Fruit fly (Drosophila melanogaster) Kc167 (cell line): ENCODE data around the gene Oseg1.

Experiments used
- Myc ChIP-seq: fragments of >200 bp; optimal IDR thresholded peaks from 2 replicates; lab custom pipeline; 2017; ENCODE audit warnings: missing external identifiers
- Sin3A ChIP-seq: fragments of >200 bp; optimal IDR thresholded peaks from 2 replicates; lab custom pipeline; 2018; ENCODE audit warnings: missing external identifiers
- h ChIP-seq: fragments of >200 bp; optimal IDR thresholded peaks from 3 replicates; lab custom pipeline; 2018; ENCODE audit warnings: missing external identifiers
- insv ChIP-seq: fragments of >200 bp; optimal IDR thresholded peaks from 3 replicates; lab custom pipeline; 2018; ENCODE audit warnings: missing external identifiers
- psq ChIP-seq: fragments of >200 bp; optimal IDR thresholded peaks from 2 replicates; lab custom pipeline; 2017; ENCODE audit warnings: missing external identifiers
- ttk ChIP-seq: sonication (Bioruptor generic); optimal IDR thresholded peaks from 2 replicates; lab custom pipeline; 2017; ENCODE audit warnings: missing external identifiers

Gene Oseg1

dm6 chr3L:8412725-8413124 is at the start of gene Oseg1, which contains the start of gene mtrm:
TSS of gene Oseg1 (minus strand) at chr3L:8412825.
TSS of gene mtrm (plus strand) at chr3L:8413012.
- TF ChIP-seq ttk (lab: Kevin White, UChicago) (no peak), h (no peak), Sin3A (lab: Kevin White, UChicago) (no peak), psq (lab: Kevin White, UChicago) (no peak), Myc (no peak), insv (lab: Kevin White, UChicago) (no peak)

dm6 chr3L:8461229-8462004 is 48.8 kb upstream of the Oseg1 start:
- TF ChIP-seq psq (lab: Kevin White, UChicago) (no peak), Sin3A (lab: Kevin White, UChicago) (no peak), h (no peak), Myc (no peak), insv (lab: Kevin White, UChicago) (no peak)

- TF ChIP-seq insv (lab: Kevin White, UChicago) (no peak), Sin3A (lab: Kevin White, UChicago) (no peak), ttk (lab: Kevin White, UChicago) (no peak), Myc (no peak), h (no peak), psq (lab: Kevin White, UChicago) (no peak)
Observed at dm6 chr3L:8460050-8460878, 47.6 kb upstream of the Oseg1 start.

- TF ChIP-seq h (no peak), ttk (lab: Kevin White, UChicago) (no peak), insv (lab: Kevin White, UChicago) (no peak), Myc (no peak), Sin3A (lab: Kevin White, UChicago) (no peak), psq (lab: Kevin White, UChicago) (no peak)
Observed at dm6 chr3L:8459615-8460004, 47.0 kb upstream of the Oseg1 start.

- TF ChIP-seq h (no peak), psq (lab: Kevin White, UChicago) (no peak), Myc (no peak), insv (lab: Kevin White, UChicago) (no peak), Sin3A (lab: Kevin White, UChicago) (no peak), ttk (lab: Kevin White, UChicago) (no peak)
Observed at dm6 chr3L:8458767-8459614, 46.4 kb upstream of the Oseg1 start.

dm6 chr3L:8457866-8458766 is 45.5 kb upstream of the Oseg1 start:
- TF ChIP-seq h (no peak), ttk (lab: Kevin White, UChicago) (no peak), Sin3A (lab: Kevin White, UChicago) (no peak), insv (lab: Kevin White, UChicago) (no peak), psq (lab: Kevin White, UChicago) (no peak), Myc (no peak)

dm6 chr3L:8456472-8457049 is 43.9 kb upstream of the Oseg1 start:
- TF ChIP-seq insv (lab: Kevin White, UChicago) (no peak), ttk (lab: Kevin White, UChicago) (no peak), Myc (no peak), h (no peak), Sin3A (lab: Kevin White, UChicago) (no peak), psq (lab: Kevin White, UChicago) (no peak)

dm6 chr3L:8455015-8455908 is 42.6 kb upstream of the Oseg1 start:
- TF ChIP-seq psq (lab: Kevin White, UChicago), result no peak
- no peak for TF ChIP-seq Sin3A (lab: Kevin White, UChicago)
- TF ChIP-seq h, result no peak
- no peak for TF ChIP-seq Myc

dm6 chr3L:8453443-8454360 is 41.1 kb upstream of the Oseg1 start:
- TF ChIP-seq h (no peak), psq (lab: Kevin White, UChicago) (no peak), ttk (lab: Kevin White, UChicago) (no peak), Sin3A (lab: Kevin White, UChicago) (no peak), Myc (no peak), insv (lab: Kevin White, UChicago) (no peak)
